Worm (Caenorhabditis elegans) whole organism, L4 larva: ENCODE results near the gene anmt-2.

ENCODE experiments used
- F26F4.8 ChIP-seq: fragments of 200-800 bp; sonication (Bioruptor generic); conservative IDR thresholded peaks from 2 replicates; pipeline ENCODE4 v1.3.6; 2022; ENCODE audit warnings: missing genetic modification characterization, missing compliant biosample characterization
- F49E8.2 ChIP-seq: sonication (generic microtip); optimal IDR thresholded peaks from 2 replicates; lab custom pipeline; 2016; ENCODE audit warnings: missing compliant biosample characterization, mild to moderate bottlenecking, missing genetic modification characterization, borderline replicate concordance
- fkh-10 ChIP-seq: fragments of 150-350 bp; optimal IDR thresholded peaks from 2 replicates; lab custom pipeline; 2014; ENCODE audit warnings: missing biosample characterization, missing genetic modification reagents, missing genetic modification characterization
- lir-3 ChIP-seq: sonication (generic microtip); optimal IDR thresholded peaks from 2 replicates; lab custom pipeline; 2016; ENCODE audit warnings: mild to moderate bottlenecking, missing genetic modification characterization, missing compliant biosample characterization
- lsy-2 ChIP-seq, 2 experiments: fragments of 150-350 bp in 1 of 2; sonication (generic microtip) in 1 of 2; optimal IDR thresholded peaks; 2 replicates each; lab custom pipeline; 2014 to 2017; ENCODE audit warnings: missing biosample characterization in 2 of 2, missing genetic modification characterization in 2 of 2
- mxl-3 ChIP-seq: fragments of 200-800 bp; sonication (Bioruptor generic); optimal IDR thresholded peaks from 2 replicates; lab custom pipeline; 2018; ENCODE audit warnings: mild to moderate bottlenecking, missing genetic modification characterization, missing compliant biosample characterization
- nhr-25 ChIP-seq: sonication (generic microtip); optimal IDR thresholded peaks from 2 replicates; lab custom pipeline; 2017; ENCODE audit warnings: missing genetic modification characterization, mild to moderate bottlenecking, missing compliant biosample characterization, antibody characterized with exemption, moderate library complexity, borderline replicate concordance; ENCODE audit not compliant: insufficient read depth
- nhr-76 ChIP-seq: fragments of 150-350 bp; optimal IDR thresholded peaks from 2 replicates; lab custom pipeline; 2014; ENCODE audit warnings: missing biosample characterization, missing genetic modification characterization
- nhr-77 ChIP-seq: fragments of 150-350 bp; optimal IDR thresholded peaks from 2 replicates; lab custom pipeline; 2014; ENCODE audit warnings: missing biosample characterization, missing genetic modification characterization
- snpc-4 ChIP-seq: fragments of 150-350 bp; optimal IDR thresholded peaks from 2 replicates; lab custom pipeline; 2014; ENCODE audit warnings: missing biosample characterization, missing genetic modification characterization
- ztf-11 ChIP-seq: fragments of 150-350 bp; optimal IDR thresholded peaks from 2 replicates; lab custom pipeline; 2014; ENCODE audit warnings: missing biosample characterization, missing genetic modification characterization

ce11 chrIII:6123647-6124046 is 33.9 kb downstream of the anmt-2 start:
- TF ChIP-seq F49E8.2 (tag; lab: Kevin White, UChicago), result no peak
- no peak for TF ChIP-seq snpc-4 (tag; lab: Kevin White, UChicago)
- no peak for TF ChIP-seq ztf-11
- no peak for TF ChIP-seq F26F4.8 (GFP tag; lab: Robert Waterston, UW)
- TF ChIP-seq fkh-10 (GFP tag; lab: Kevin White, UChicago), result no peak
- peak; percentile 13 to 23 for TF ChIP-seq lsy-2 (tag; optimal IDR thresholded peaks at IDR 0.05; lab: Kevin White, UChicago)
- TF ChIP-seq mxl-3, result no peak
- TF ChIP-seq nhr-77, result no peak
- TF ChIP-seq nhr-76 (tag; lab: Kevin White, UChicago), result no peak
- TF ChIP-seq lir-3 (tag; lab: Kevin White, UChicago), result no peak
- TF ChIP-seq nhr-25 (tag; lab: Kevin White, UChicago), result no peak
